Worm (Caenorhabditis elegans) whole organism, late embryonic: ENCODE measurements around the gene ver-4.

ENCODE experiments used
- C08G9.2 ChIP-seq: sonication (generic microtip); optimal IDR thresholded peaks from 2 replicates; lab custom pipeline; 2016; ENCODE audit warnings: mild to moderate bottlenecking, missing genetic modification characterization, moderate library complexity, missing compliant biosample characterization
- C38D4.7 ChIP-seq: fragments of 200-800 bp; sonication (Bioruptor generic); optimal IDR thresholded peaks from 2 replicates; lab custom pipeline; 2018; ENCODE audit warnings: mild to moderate bottlenecking, missing genetic modification characterization, moderate library complexity, missing compliant biosample characterization
- F13H6.1 ChIP-seq: sonication (generic microtip); optimal IDR thresholded peaks from 2 replicates; lab custom pipeline; 2016; ENCODE audit warnings: missing genetic modification characterization, missing compliant biosample characterization
- K09A11.1 ChIP-seq: sonication (generic microtip); optimal IDR thresholded peaks from 2 replicates; lab custom pipeline; 2017; ENCODE audit warnings: antibody characterized with exemption, mild to moderate bottlenecking, missing genetic modification characterization, missing compliant biosample characterization; ENCODE audit not compliant: insufficient read depth
- T23F11.4 ChIP-seq: fragments of 200-800 bp; sonication (Bioruptor generic); optimal IDR thresholded peaks from 2 replicates; lab custom pipeline; 2018; ENCODE audit warnings: mild to moderate bottlenecking, missing genetic modification characterization, missing compliant biosample characterization
- ahr-1 ChIP-seq: sonication (generic microtip); optimal IDR thresholded peaks from 2 replicates; lab custom pipeline; 2016; ENCODE audit warnings: missing genetic modification characterization, missing compliant biosample characterization
- ama-1 ChIP-seq: fragments of 150-350 bp; optimal IDR thresholded peaks from 2 replicates; lab custom pipeline; 2014
- ceh-14 ChIP-seq: sonication (generic microtip); optimal IDR thresholded peaks from 2 replicates; lab custom pipeline; 2016; ENCODE audit warnings: missing genotype, missing genetic modification characterization, missing compliant biosample characterization
- ceh-18 ChIP-seq: sonication (generic microtip); optimal IDR thresholded peaks from 2 replicates; lab custom pipeline; 2016; ENCODE audit warnings: missing genetic modification characterization, missing compliant biosample characterization
- ceh-34 ChIP-seq: sonication (generic microtip); optimal IDR thresholded peaks from 2 replicates; lab custom pipeline; 2016; ENCODE audit warnings: mild to moderate bottlenecking, missing genetic modification characterization, missing compliant biosample characterization
- ceh-45 ChIP-seq: fragments of 200-800 bp; sonication (Bioruptor generic); IDR thresholded peaks from 2 replicates; pipeline ENCODE4 v1.3.6; 2022; ENCODE audit warnings: missing genetic modification reagents, missing genetic modification characterization, missing compliant biosample characterization
- ceh-6 ChIP-seq: fragments of 200-800 bp; sonication (Bioruptor generic); optimal IDR thresholded peaks from 2 replicates; lab custom pipeline; 2018; ENCODE audit warnings: mild to moderate bottlenecking, missing genetic modification characterization, missing compliant biosample characterization
- ceh-9 ChIP-seq: sonication (generic microtip); optimal IDR thresholded peaks from 2 replicates; lab custom pipeline; 2016; ENCODE audit warnings: mild to moderate bottlenecking, missing genetic modification characterization, inconsistent platforms, missing compliant biosample characterization
- che-1 ChIP-seq: sonication (generic microtip); optimal IDR thresholded peaks from 2 replicates; lab custom pipeline; 2016; ENCODE audit warnings: mild to moderate bottlenecking, missing genetic modification characterization, missing compliant biosample characterization
- dmd-4 ChIP-seq: sonication (generic microtip); optimal IDR thresholded peaks from 2 replicates; lab custom pipeline; 2016; ENCODE audit warnings: borderline replicate concordance, missing genetic modification characterization, missing compliant biosample characterization
- elt-2 ChIP-seq: sonication (generic microtip); optimal IDR thresholded peaks from 2 replicates; lab custom pipeline; 2016; ENCODE audit warnings: missing genetic modification reagents, missing genetic modification characterization, missing compliant biosample characterization
- ets-4 ChIP-seq: sonication (generic microtip); optimal IDR thresholded peaks from 2 replicates; lab custom pipeline; 2016; ENCODE audit warnings: missing genetic modification characterization, missing compliant biosample characterization
- gmeb-2 ChIP-seq: sonication (generic microtip); optimal IDR thresholded peaks from 2 replicates; lab custom pipeline; 2016; ENCODE audit warnings: missing genetic modification characterization, inconsistent platforms, missing compliant biosample characterization
- hlh-13 ChIP-seq: fragments of 200-800 bp; sonication (Bioruptor generic); optimal IDR thresholded peaks from 2 replicates; lab custom pipeline; 2018; ENCODE audit warnings: mild to moderate bottlenecking, missing genetic modification characterization, missing compliant biosample characterization
- hlh-8 ChIP-seq: sonication (generic microtip); optimal IDR thresholded peaks from 2 replicates; lab custom pipeline; 2016; ENCODE audit warnings: missing genotype, missing genetic modification characterization, missing compliant biosample characterization
- nhr-11 ChIP-seq: fragments of 150-350 bp; optimal IDR thresholded peaks from 2 replicates; lab custom pipeline; 2014; ENCODE audit warnings: missing biosample characterization, missing genetic modification characterization
- npax-4 ChIP-seq: sonication (generic microtip); optimal IDR thresholded peaks from 2 replicates; lab custom pipeline; 2016; ENCODE audit warnings: missing genetic modification characterization, missing compliant biosample characterization
- pag-3 ChIP-seq: sonication (generic microtip); optimal IDR thresholded peaks from 2 replicates; lab custom pipeline; 2016; ENCODE audit warnings: missing compliant biosample characterization, missing genetic modification characterization, borderline replicate concordance
- pha-2 ChIP-seq: sonication (generic microtip); optimal IDR thresholded peaks from 2 replicates; lab custom pipeline; 2017; ENCODE audit warnings: mild to moderate bottlenecking, missing genetic modification characterization, missing compliant biosample characterization
- pha-4 ChIP-seq: fragments of 150-350 bp; optimal IDR thresholded peaks from 2 replicates; lab custom pipeline; 2018; ENCODE audit warnings: missing biosample characterization, missing genetic modification reagents, missing genetic modification characterization
- pros-1 ChIP-seq: fragments of 150-350 bp; optimal IDR thresholded peaks from 2 replicates; lab custom pipeline; 2014; ENCODE audit warnings: missing biosample characterization, missing genetic modification reagents, missing genetic modification characterization
- ref-2 ChIP-seq: sonication (generic microtip); optimal IDR thresholded peaks from 2 replicates; lab custom pipeline; 2016; ENCODE audit warnings: missing genetic modification characterization, missing compliant biosample characterization
- rnt-1 ChIP-seq: sonication (generic microtip); optimal IDR thresholded peaks from 2 replicates; lab custom pipeline; 2016; ENCODE audit warnings: missing genetic modification characterization, missing compliant biosample characterization
- sox-2 ChIP-seq: fragments of 200-800 bp; sonication (Bioruptor generic); IDR thresholded peaks from 2 replicates; pipeline ENCODE4 v1.3.6; 2022; ENCODE audit warnings: missing genetic modification reagents, missing genetic modification characterization, missing compliant biosample characterization
- sox-4 ChIP-seq: sonication (generic microtip); optimal IDR thresholded peaks from 2 replicates; lab custom pipeline; 2017; ENCODE audit warnings: mild to moderate bottlenecking, missing genetic modification characterization, inconsistent platforms, missing compliant biosample characterization
- syd-9 ChIP-seq: sonication (generic microtip); optimal IDR thresholded peaks from 2 replicates; lab custom pipeline; 2016; ENCODE audit warnings: mild to moderate bottlenecking, missing genetic modification characterization, moderate library complexity, missing compliant biosample characterization
- tbx-7 ChIP-seq: sonication (generic microtip); optimal IDR thresholded peaks from 2 replicates; lab custom pipeline; 2016; ENCODE audit warnings: missing genotype, missing genetic modification characterization, missing compliant biosample characterization
- ttx-3 ChIP-seq: sonication (generic microtip); optimal IDR thresholded peaks from 2 replicates; lab custom pipeline; 2016; ENCODE audit warnings: missing genetic modification reagents, missing genetic modification characterization, missing compliant biosample characterization
- unc-3 ChIP-seq, 2 experiments: fragments of 200-800 bp in 1 of 2; sonication (Bioruptor generic) in 1 of 2; sonication (generic microtip) in 1 of 2; conservative IDR thresholded peaks in 1 of 2; optimal IDR thresholded peaks in 1 of 2; 2 replicates each; pipeline versions ENCODE4 v1.3.6 to Lab custom; 2016 to 2022; ENCODE audit warnings: missing compliant biosample characterization in 2 of 2, missing genetic modification characterization in 2 of 2, missing genetic modification reagents in 1 of 2
- unc-42 ChIP-seq: sonication (generic microtip); optimal IDR thresholded peaks from 2 replicates; lab custom pipeline; 2016; ENCODE audit warnings: missing genotype, missing genetic modification characterization, missing compliant biosample characterization
- zip-5 ChIP-seq: sonication (generic microtip); optimal IDR thresholded peaks from 2 replicates; lab custom pipeline; 2016; ENCODE audit warnings: missing genetic modification characterization, missing compliant biosample characterization
- ztf-16 ChIP-seq: sonication (generic microtip); optimal IDR thresholded peaks from 2 replicates; lab custom pipeline; 2017; ENCODE audit warnings: missing genetic modification characterization, missing compliant biosample characterization

The ver-4 gene

ce11 chrX:10971118-10971517 is 11.0 kb upstream of the ver-4 start:
- TF ChIP-seq sox-2 (GFP tag; lab: Robert Waterston, UW): no peak
- no peak for TF ChIP-seq che-1 (tag; lab: Kevin White, UChicago)
- no peak for TF ChIP-seq K09A11.1 (tag; lab: Kevin White, UChicago)
- TF ChIP-seq ref-2 (tag; lab: Kevin White, UChicago): no peak
- TF ChIP-seq unc-3 (GFP tag; conservative IDR thresholded peaks at IDR 0.05; lab: Robert Waterston, UW): no peak
- no peak for TF ChIP-seq unc-3 (tag; optimal IDR thresholded peaks at IDR 0.05; lab: Kevin White, UChicago)
- TF ChIP-seq ztf-16 (tag; lab: Kevin White, UChicago): no peak
- no peak for TF ChIP-seq ceh-6 (GFP tag; lab: Kevin White, UChicago)
- no peak for TF ChIP-seq ahr-1 (tag; lab: Kevin White, UChicago)
- no peak for TF ChIP-seq npax-4 (tag; lab: Kevin White, UChicago)
- no peak for TF ChIP-seq sox-4 (tag; lab: Kevin White, UChicago)
- no peak for TF ChIP-seq ceh-18
- no peak for TF ChIP-seq pha-4 (tag; lab: Kevin White, UChicago)
- no peak for TF ChIP-seq ceh-9
- no peak for TF ChIP-seq ceh-34 (tag; lab: Kevin White, UChicago)
- TF ChIP-seq tbx-7 (tag; lab: Kevin White, UChicago): no peak
- no peak for TF ChIP-seq C08G9.2

ce11 chrX:10976447-10977196 is 5.5 kb upstream of the ver-4 start:
- TF ChIP-seq ama-1 (lab: Kevin White, UChicago) (no peak), dmd-4 (tag; lab: Kevin White, UChicago) (no peak), pros-1 (tag; lab: Kevin White, UChicago) (no peak), elt-2 (tag; lab: Kevin White, UChicago) (no peak), rnt-1 (tag; lab: Kevin White, UChicago) (no peak), ceh-14 (tag; lab: Kevin White, UChicago) (no peak), C38D4.7 (GFP tag; lab: Kevin White, UChicago) (no peak), nhr-11 (tag; lab: Kevin White, UChicago) (no peak), ttx-3 (tag; lab: Kevin White, UChicago) (no peak), gmeb-2 (tag; lab: Kevin White, UChicago) (no peak), tbx-7 (tag; lab: Kevin White, UChicago) (no peak), unc-42 (no peak), ceh-34 (tag; lab: Kevin White, UChicago) (no peak), zip-5 (tag; lab: Kevin White, UChicago) (no peak)

- TF ChIP-seq zip-5 (tag; lab: Kevin White, UChicago) (no peak), ceh-45 (GFP tag; lab: Robert Waterston, UW) (no peak), syd-9 (no peak), hlh-13 (no peak), gmeb-2 (tag; lab: Kevin White, UChicago) (no peak)
These were observed 3.0 kb upstream of the ver-4 start, which contains the start of gene pxn-2 for ce11 chrX:10979186-10979585. Gene pxn-2, minus strand, starts transcription at chrX:10979286.

ce11 chrX:10981374-10981773 is 777 bp upstream of the ver-4 start:
- TF ChIP-seq hlh-8: no peak
- no peak for TF ChIP-seq che-1 (tag; lab: Kevin White, UChicago)
- no peak for TF ChIP-seq ets-4 (tag; lab: Kevin White, UChicago)

- TF ChIP-seq hlh-13: no peak
- TF ChIP-seq T23F11.4: no peak
- no peak for TF ChIP-seq pag-3 (tag; lab: Kevin White, UChicago)
- no peak for TF ChIP-seq F13H6.1 (tag; lab: Kevin White, UChicago)
- no peak for TF ChIP-seq pha-2
- no peak for TF ChIP-seq ztf-16 (tag; lab: Kevin White, UChicago)
- no peak for TF ChIP-seq unc-3 (GFP tag; conservative IDR thresholded peaks at IDR 0.05; lab: Robert Waterston, UW)
- no peak for TF ChIP-seq unc-3 (tag; optimal IDR thresholded peaks at IDR 0.05; lab: Kevin White, UChicago)
- no peak for TF ChIP-seq ceh-6 (GFP tag; lab: Kevin White, UChicago)
These were observed 7.1 kb downstream of the ver-4 start for ce11 chrX:10989286-10989685.
